Worm (Caenorhabditis elegans) whole organism, L1 larva: ENCODE measurements around the gene apc-2.

Experiments used
- C04F5.9 ChIP-seq: sonication (generic microtip); optimal IDR thresholded peaks from 2 replicates; lab custom pipeline; 2016; ENCODE audit warnings: missing genetic modification characterization, missing compliant biosample characterization
- C16A3.4 ChIP-seq: fragments of 150-350 bp; optimal IDR thresholded peaks from 2 replicates; lab custom pipeline; 2014; ENCODE audit warnings: missing biosample characterization, missing genetic modification characterization
- C34B4.2 ChIP-seq: sonication (generic microtip); optimal IDR thresholded peaks from 2 replicates; lab custom pipeline; 2017; ENCODE audit warnings: mild to moderate bottlenecking, missing genetic modification characterization, missing compliant biosample characterization
- F16B12.6 ChIP-seq: fragments of 150-350 bp; optimal IDR thresholded peaks from 2 replicates; lab custom pipeline; 2014; ENCODE audit warnings: missing biosample characterization, missing genetic modification characterization
- Y116A8C.19 ChIP-seq: sonication (generic microtip); optimal IDR thresholded peaks from 2 replicates; lab custom pipeline; 2016; ENCODE audit warnings: missing compliant biosample characterization, missing genetic modification characterization, borderline replicate concordance
- aha-1 ChIP-seq: fragments of 150-350 bp; optimal IDR thresholded peaks from 2 replicates; lab custom pipeline; 2014; ENCODE audit warnings: missing biosample characterization, missing genetic modification characterization
- ama-1 ChIP-seq: fragments of 150-350 bp; optimal IDR thresholded peaks from 2 replicates; lab custom pipeline; 2014
- blmp-1 ChIP-seq: fragments of 150-350 bp; optimal IDR thresholded peaks from 2 replicates; lab custom pipeline; 2014; ENCODE audit warnings: missing biosample characterization, missing genetic modification characterization
- ceh-82 ChIP-seq, 3 experiments: fragments of 150-350 bp in 1 of 3; sonication (generic microtip) in 2 of 3; optimal IDR thresholded peaks; 2 replicates each; lab custom pipeline; 2014 to 2017; ENCODE audit warnings: missing biosample characterization in 3 of 3, missing genetic modification characterization in 3 of 3
- dsc-1 ChIP-seq: sonication (generic microtip); optimal IDR thresholded peaks from 2 replicates; lab custom pipeline; 2016; ENCODE audit warnings: mild to moderate bottlenecking, missing genetic modification characterization, missing compliant biosample characterization
- elt-2 ChIP-seq: sonication (generic microtip); optimal IDR thresholded peaks from 2 replicates; lab custom pipeline; 2016; ENCODE audit warnings: missing genetic modification characterization, mild to moderate bottlenecking, inconsistent platforms, missing compliant biosample characterization, missing genetic modification reagents
- elt-3 ChIP-seq, 6 experiments: fragments of 150-350 bp in 1 of 6; sonication (generic microtip); optimal IDR thresholded peaks; 2 replicates each; lab custom pipeline; 2017 to 2018; ENCODE audit warnings: missing biosample characterization in 6 of 6, missing genetic modification characterization in 6 of 6, inconsistent platforms in 1 of 6
- ets-5 ChIP-seq: fragments of 200-800 bp; sonication (Bioruptor generic); IDR thresholded peaks from 2 replicates; pipeline ENCODE4 v1.3.6; 2022; ENCODE audit warnings: missing genetic modification characterization, missing compliant biosample characterization
- fkh-10 ChIP-seq: sonication (generic microtip); optimal IDR thresholded peaks from 2 replicates; lab custom pipeline; 2017; ENCODE audit warnings: missing biosample characterization, missing genetic modification reagents, missing genetic modification characterization
- fkh-8 ChIP-seq: sonication (generic microtip); optimal IDR thresholded peaks from 2 replicates; lab custom pipeline; 2016; ENCODE audit warnings: mild to moderate bottlenecking, missing genetic modification characterization, missing compliant biosample characterization
- fos-1 ChIP-seq: fragments of 150-350 bp; optimal IDR thresholded peaks from 2 replicates; lab custom pipeline; 2014; ENCODE audit warnings: missing biosample characterization, missing genetic modification characterization
- grh-1 ChIP-seq: fragments of 200-800 bp; sonication (Bioruptor generic); IDR thresholded peaks from 2 replicates; pipeline ENCODE4 v1.3.6; 2022; ENCODE audit warnings: missing genetic modification reagents, missing genetic modification characterization, missing compliant biosample characterization
- hlh-17 ChIP-seq: fragments of 200-800 bp; sonication (Bioruptor generic); optimal IDR thresholded peaks from 2 replicates; lab custom pipeline; 2018; ENCODE audit warnings: missing genetic modification characterization, mild to moderate bottlenecking, missing compliant biosample characterization, moderate library complexity, borderline replicate concordance
- hlh-4 ChIP-seq: sonication (generic microtip); optimal IDR thresholded peaks from 2 replicates; lab custom pipeline; 2016; ENCODE audit warnings: mild to moderate bottlenecking, missing genetic modification characterization, missing compliant biosample characterization
- hpl-2 ChIP-seq: fragments of 150-350 bp; optimal IDR thresholded peaks from 2 replicates; lab custom pipeline; 2014; ENCODE audit warnings: missing biosample characterization, missing genetic modification reagents, missing genetic modification characterization
- lin-13 ChIP-seq: fragments of 150-350 bp; optimal IDR thresholded peaks from 2 replicates; lab custom pipeline; 2014; ENCODE audit warnings: missing biosample characterization, missing genetic modification reagents, missing genetic modification characterization
- lin-15B ChIP-seq: fragments of 150-350 bp; sonication (generic microtip); optimal IDR thresholded peaks from 3 replicates; lab custom pipeline; 2014; ENCODE audit warnings: missing biosample characterization, missing genetic modification characterization
- lin-39 ChIP-seq: fragments of 150-350 bp; optimal IDR thresholded peaks from 2 replicates; lab custom pipeline; 2014; ENCODE audit warnings: missing biosample characterization, missing genetic modification reagents, missing genetic modification characterization
- lir-3 ChIP-seq: sonication (generic microtip); optimal IDR thresholded peaks from 2 replicates; lab custom pipeline; 2016; ENCODE audit warnings: mild to moderate bottlenecking, missing genetic modification characterization, moderate library complexity, missing compliant biosample characterization; ENCODE audit not compliant: poor library complexity
- lsy-2 ChIP-seq, 2 experiments: fragments of 150-350 bp; optimal IDR thresholded peaks; 2 replicates each; lab custom pipeline; 2014; ENCODE audit warnings: missing biosample characterization in 2 of 2, missing genetic modification characterization in 2 of 2
- mab-9 ChIP-seq: fragments of 200-800 bp; sonication (Bioruptor generic); IDR thresholded peaks from 2 replicates; pipeline ENCODE4 v1.3.6; 2022; ENCODE audit warnings: missing genetic modification reagents, missing genetic modification characterization, missing compliant biosample characterization
- mdl-1 ChIP-seq, 2 experiments: fragments of 150-350 bp; optimal IDR thresholded peaks; 2 replicates each; lab custom pipeline; 2014 to 2017; ENCODE audit warnings: missing biosample characterization in 2 of 2, missing genetic modification characterization in 2 of 2, inconsistent platforms in 1 of 2
- mef-2 ChIP-seq: fragments of 150-350 bp; optimal IDR thresholded peaks from 2 replicates; lab custom pipeline; 2014; ENCODE audit warnings: missing biosample characterization, missing genetic modification characterization
- mep-1 ChIP-seq: fragments of 150-350 bp; optimal IDR thresholded peaks from 2 replicates; lab custom pipeline; 2014; ENCODE audit warnings: missing biosample characterization, missing genetic modification characterization
- nhr-12 ChIP-seq: sonication (generic microtip); optimal IDR thresholded peaks from 2 replicates; lab custom pipeline; 2017; ENCODE audit warnings: missing biosample characterization, missing genetic modification characterization
- nhr-20 ChIP-seq: sonication (generic microtip); optimal IDR thresholded peaks from 2 replicates; lab custom pipeline; 2016; ENCODE audit warnings: mild to moderate bottlenecking, missing genetic modification characterization, missing compliant biosample characterization
- nhr-237 ChIP-seq: fragments of 150-350 bp; optimal IDR thresholded peaks from 2 replicates; lab custom pipeline; 2014; ENCODE audit warnings: missing biosample characterization, missing genetic modification characterization
- nhr-28 ChIP-seq: fragments of 150-350 bp; optimal IDR thresholded peaks from 2 replicates; lab custom pipeline; 2014; ENCODE audit warnings: missing biosample characterization, missing genetic modification characterization
- nhr-47 ChIP-seq: sonication (generic microtip); optimal IDR thresholded peaks from 2 replicates; lab custom pipeline; 2016; ENCODE audit warnings: mild to moderate bottlenecking, missing genetic modification characterization, moderate library complexity, missing compliant biosample characterization
- nhr-76 ChIP-seq: sonication (generic microtip); optimal IDR thresholded peaks from 2 replicates; lab custom pipeline; 2017; ENCODE audit warnings: missing biosample characterization, missing genetic modification characterization
- nhr-77 ChIP-seq: fragments of 150-350 bp; optimal IDR thresholded peaks from 2 replicates; lab custom pipeline; 2014; ENCODE audit warnings: missing biosample characterization, missing genetic modification characterization
- nhr-85 ChIP-seq: sonication (generic microtip); peaks from one replicate; lab custom pipeline; 2016; ENCODE audit warnings: missing genetic modification characterization, inconsistent platforms, missing compliant biosample characterization
- pag-3 ChIP-seq: sonication (generic microtip); optimal IDR thresholded peaks from 2 replicates; lab custom pipeline; 2017; ENCODE audit warnings: missing genetic modification characterization, mild to moderate bottlenecking, missing compliant biosample characterization, antibody characterized with exemption, borderline replicate concordance; ENCODE audit not compliant: insufficient read depth
- pax-3 ChIP-seq: fragments of 200-800 bp; sonication (Bioruptor generic); optimal IDR thresholded peaks from 2 replicates; lab custom pipeline; 2018; ENCODE audit warnings: mild to moderate bottlenecking, missing genetic modification characterization, moderate library complexity, missing compliant biosample characterization
- rnt-1 ChIP-seq: sonication (generic microtip); optimal IDR thresholded peaks from 2 replicates; lab custom pipeline; 2016; ENCODE audit warnings: mild to moderate bottlenecking, missing genetic modification characterization, moderate library complexity, missing compliant biosample characterization
- skn-1 ChIP-seq: fragments of 150-350 bp; optimal IDR thresholded peaks from 2 replicates; lab custom pipeline; 2014; ENCODE audit warnings: missing biosample characterization, missing genetic modification characterization
- sox-4 ChIP-seq: sonication (generic microtip); optimal IDR thresholded peaks from 2 replicates; lab custom pipeline; 2016; ENCODE audit warnings: missing genetic modification characterization, missing compliant biosample characterization
- sptf-1 ChIP-seq: fragments of 150-350 bp; optimal IDR thresholded peaks from 2 replicates; lab custom pipeline; 2014; ENCODE audit warnings: missing biosample characterization, missing genetic modification characterization
- sup-37 ChIP-seq: fragments of 200-800 bp; sonication (Bioruptor generic); optimal IDR thresholded peaks from 2 replicates; lab custom pipeline; 2018; ENCODE audit warnings: mild to moderate bottlenecking, missing genetic modification characterization, missing compliant biosample characterization
- swsn-7 ChIP-seq: sonication (generic microtip); optimal IDR thresholded peaks from 2 replicates; lab custom pipeline; 2016; ENCODE audit warnings: missing genetic modification characterization, missing compliant biosample characterization
- tbx-2 ChIP-seq: sonication (generic microtip); optimal IDR thresholded peaks from 2 replicates; lab custom pipeline; 2016; ENCODE audit warnings: missing genetic modification characterization, missing compliant biosample characterization
- unc-130 ChIP-seq: fragments of 150-350 bp; optimal IDR thresholded peaks from 2 replicates; lab custom pipeline; 2017; ENCODE audit warnings: missing biosample characterization, missing genetic modification characterization, inconsistent platforms
- unc-30 ChIP-seq: sonication (generic microtip); optimal IDR thresholded peaks from 2 replicates; lab custom pipeline; 2017; ENCODE audit warnings: missing biosample characterization, missing genetic modification characterization
- unc-86 ChIP-seq: sonication (generic microtip); optimal IDR thresholded peaks from 2 replicates; lab custom pipeline; 2016; ENCODE audit warnings: missing genetic modification characterization, missing compliant biosample characterization
- unc-98 ChIP-seq: fragments of 200-800 bp; sonication (Bioruptor generic); IDR thresholded peaks from 2 replicates; pipeline ENCODE4 v1.3.6; 2022; ENCODE audit warnings: missing genetic modification characterization, missing compliant biosample characterization
- vab-15 ChIP-seq: sonication (generic microtip); optimal IDR thresholded peaks from 2 replicates; lab custom pipeline; 2017; ENCODE audit warnings: missing genotype, mild to moderate bottlenecking, missing genetic modification characterization, missing compliant biosample characterization
- xbp-1 ChIP-seq: sonication (generic microtip); optimal IDR thresholded peaks from 2 replicates; lab custom pipeline; 2016; ENCODE audit warnings: missing genetic modification characterization, missing compliant biosample characterization
- zag-1 ChIP-seq: fragments of 150-350 bp; optimal IDR thresholded peaks from 2 replicates; lab custom pipeline; 2014; ENCODE audit warnings: missing biosample characterization, missing genetic modification characterization
- ztf-4 ChIP-seq: fragments of 150-350 bp; optimal IDR thresholded peaks from 2 replicates; lab custom pipeline; 2014; ENCODE audit warnings: missing biosample characterization, missing genetic modification characterization

apc-2 gene

ce11 chrIII:8085355-8085754 is 4.9 kb downstream of the apc-2 start, which contains the start of the genes K06H7.7 and grp-1:
TSS of gene K06H7.7 (minus strand) at chrIII:8085475.
TSS of gene grp-1 (plus strand) at chrIII:8085705.
- TF ChIP-seq elt-3 (tag; optimal IDR thresholded peaks at IDR 0.05; lab: Kevin White, UChicago) (peak in 1 of 6 experiments; percentile 43), C04F5.9 (tag; lab: Kevin White, UChicago) (peak; percentile 22), C16A3.4 (peak; percentile 36), vab-15 (no peak), ama-1 (lab: Kevin White, UChicago) (no peak), fkh-8 (peak; percentile 38), F16B12.6 (tag; lab: Kevin White, UChicago) (peak; percentile 93), nhr-47 (tag; lab: Kevin White, UChicago) (peak; percentile 71), sox-4 (no peak), aha-1 (tag; lab: Kevin White, UChicago) (no peak), skn-1 (tag; lab: Kevin White, UChicago) (peak; percentile 64), rnt-1 (tag; lab: Kevin White, UChicago) (peak; percentile 53), mef-2 (tag; lab: Kevin White, UChicago) (no peak), unc-130 (no peak), lsy-2 (tag; optimal IDR thresholded peaks at IDR 0.05; lab: Kevin White, UChicago) (peak; percentile 99), fos-1 (tag; lab: Kevin White, UChicago) (peak; percentile 6), lin-15B (tag; lab: Kevin White, UChicago) (no peak), nhr-20 (tag; lab: Kevin White, UChicago) (peak; percentile 35), hpl-2 (no peak), zag-1 (no peak), lir-3 (tag; lab: Kevin White, UChicago) (peak; percentile 63), nhr-237 (tag; lab: Kevin White, UChicago) (no peak), lin-13 (GFP tag; lab: Kevin White, UChicago) (peak; percentile 28), nhr-12 (tag; lab: Kevin White, UChicago) (no peak), sup-37 (GFP tag; lab: Kevin White, UChicago) (no peak), xbp-1 (tag; lab: Kevin White, UChicago) (peak; percentile 56), lin-39 (no peak), ets-5 (no peak), ztf-4 (tag; lab: Kevin White, UChicago) (no peak), Y116A8C.19 (tag; lab: Kevin White, UChicago) (no peak), nhr-85 (tag; lab: Kevin White, UChicago) (peak; percentile 78), nhr-28 (tag; lab: Kevin White, UChicago) (no peak), blmp-1 (peak; percentile 22), nhr-76 (tag; lab: Kevin White, UChicago) (no peak), nhr-77 (tag; lab: Kevin White, UChicago) (no peak), mep-1 (tag; lab: Kevin White, UChicago) (peak; percentile 85), ceh-82 (tag; optimal IDR thresholded peaks at IDR 0.05; lab: Kevin White, UChicago) (peak; percentile 37 to 52 (median 40)), hlh-4 (no peak), hlh-17 (no peak), fkh-10 (GFP tag; lab: Kevin White, UChicago) (no peak), unc-98 (GFP tag; lab: Robert Waterston, UW) (no peak), pag-3 (tag; lab: Kevin White, UChicago) (no peak), unc-30 (no peak), C34B4.2 (tag; lab: Kevin White, UChicago) (no peak), dsc-1 (tag; lab: Kevin White, UChicago) (peak; percentile 44), unc-86 (tag; lab: Kevin White, UChicago) (peak; percentile 13), swsn-7 (tag; lab: Kevin White, UChicago) (peak; percentile 53), pax-3 (tag; lab: Kevin White, UChicago) (no peak), elt-2 (tag; lab: Kevin White, UChicago) (no peak), tbx-2 (tag; lab: Kevin White, UChicago) (peak; percentile 52), sptf-1 (tag; lab: Kevin White, UChicago) (no peak), grh-1 (GFP tag; lab: Robert Waterston, UW) (no peak), mab-9 (GFP tag; lab: Robert Waterston, UW) (no peak), mdl-1 (tag; optimal IDR thresholded peaks at IDR 0.05; lab: Kevin White, UChicago) (no peak)
